Worm (Caenorhabditis elegans) whole organism, L1 larva: ENCODE measurements around the gene acbp-6.

Source experiments
- C04F5.9 ChIP-seq: sonication (generic microtip); optimal IDR thresholded peaks from 2 replicates; lab custom pipeline; 2016; ENCODE audit warnings: missing genetic modification characterization, missing compliant biosample characterization
- Y116A8C.19 ChIP-seq: sonication (generic microtip); optimal IDR thresholded peaks from 2 replicates; lab custom pipeline; 2016; ENCODE audit warnings: missing compliant biosample characterization, missing genetic modification characterization, borderline replicate concordance
- blmp-1 ChIP-seq: fragments of 150-350 bp; optimal IDR thresholded peaks from 2 replicates; lab custom pipeline; 2014; ENCODE audit warnings: missing biosample characterization, missing genetic modification characterization
- ceh-82 ChIP-seq, 3 experiments: fragments of 150-350 bp in 1 of 3; sonication (generic microtip) in 2 of 3; optimal IDR thresholded peaks; 2 replicates each; lab custom pipeline; 2014 to 2017; ENCODE audit warnings: missing biosample characterization in 3 of 3, missing genetic modification characterization in 3 of 3
- ceh-88 ChIP-seq: fragments of 200-800 bp; sonication (Bioruptor generic); IDR thresholded peaks from 2 replicates; pipeline ENCODE4 v1.3.6; 2022; ENCODE audit warnings: missing genetic modification characterization, missing compliant biosample characterization
- ceh-90 ChIP-seq: sonication (generic microtip); optimal IDR thresholded peaks from 2 replicates; lab custom pipeline; 2016; ENCODE audit warnings: missing genetic modification characterization, missing compliant biosample characterization
- dsc-1 ChIP-seq: sonication (generic microtip); optimal IDR thresholded peaks from 2 replicates; lab custom pipeline; 2016; ENCODE audit warnings: mild to moderate bottlenecking, missing genetic modification characterization, missing compliant biosample characterization
- efl-1 ChIP-seq, 4 experiments: fragments of 150-350 bp; optimal IDR thresholded peaks in 3 of 4; peaks in 1 of 4; 1 replicate in 1 of 4; 2 replicates in 3 of 4; lab custom pipeline; 2014; ENCODE audit warnings: missing biosample characterization in 2 of 4, missing genetic modification characterization in 2 of 4, missing genetic modification reagents in 2 of 4
- efl-3 ChIP-seq: fragments of 200-800 bp; sonication (Bioruptor generic); optimal IDR thresholded peaks from 2 replicates; lab custom pipeline; 2018; ENCODE audit warnings: mild to moderate bottlenecking, missing genetic modification characterization, missing compliant biosample characterization
- egl-27 ChIP-seq, 2 experiments: fragments of 150-350 bp in 1 of 2; sonication (generic microtip); optimal IDR thresholded peaks; 3 replicates each; lab custom pipeline; 2017 to 2018; ENCODE audit warnings: missing biosample characterization in 2 of 2, missing genetic modification characterization in 2 of 2, missing genetic modification reagents in 2 of 2
- elt-3 ChIP-seq, 6 experiments: fragments of 150-350 bp in 1 of 6; sonication (generic microtip); optimal IDR thresholded peaks; 2 replicates each; lab custom pipeline; 2017 to 2018; ENCODE audit warnings: missing biosample characterization in 6 of 6, missing genetic modification characterization in 6 of 6, inconsistent platforms in 1 of 6
- fkh-8 ChIP-seq: sonication (generic microtip); optimal IDR thresholded peaks from 2 replicates; lab custom pipeline; 2016; ENCODE audit warnings: mild to moderate bottlenecking, missing genetic modification characterization, missing compliant biosample characterization
- lin-13 ChIP-seq: fragments of 150-350 bp; optimal IDR thresholded peaks from 2 replicates; lab custom pipeline; 2014; ENCODE audit warnings: missing biosample characterization, missing genetic modification reagents, missing genetic modification characterization
- lin-15B ChIP-seq: fragments of 150-350 bp; sonication (generic microtip); optimal IDR thresholded peaks from 3 replicates; lab custom pipeline; 2014; ENCODE audit warnings: missing biosample characterization, missing genetic modification characterization
- lin-35 ChIP-seq, 2 experiments: fragments of 150-350 bp; optimal IDR thresholded peaks; 2 replicates each; lab custom pipeline; 2014; ENCODE audit warnings: missing biosample characterization in 2 of 2, missing genetic modification characterization in 2 of 2, missing genetic modification reagents in 2 of 2
- lin-39 ChIP-seq: fragments of 150-350 bp; optimal IDR thresholded peaks from 2 replicates; lab custom pipeline; 2014; ENCODE audit warnings: missing biosample characterization, missing genetic modification reagents, missing genetic modification characterization
- mab-9 ChIP-seq: fragments of 200-800 bp; sonication (Bioruptor generic); IDR thresholded peaks from 2 replicates; pipeline ENCODE4 v1.3.6; 2022; ENCODE audit warnings: missing genetic modification reagents, missing genetic modification characterization, missing compliant biosample characterization
- mep-1 ChIP-seq: fragments of 150-350 bp; optimal IDR thresholded peaks from 2 replicates; lab custom pipeline; 2014; ENCODE audit warnings: missing biosample characterization, missing genetic modification characterization
- nhr-12 ChIP-seq: sonication (generic microtip); optimal IDR thresholded peaks from 2 replicates; lab custom pipeline; 2017; ENCODE audit warnings: missing biosample characterization, missing genetic modification characterization
- nhr-19 ChIP-seq: fragments of 200-800 bp; sonication (Bioruptor generic); conservative IDR thresholded peaks from 2 replicates; pipeline ENCODE4 v1.3.6; 2022; ENCODE audit warnings: missing genetic modification characterization, missing compliant biosample characterization
- nhr-237 ChIP-seq: fragments of 150-350 bp; optimal IDR thresholded peaks from 2 replicates; lab custom pipeline; 2014; ENCODE audit warnings: missing biosample characterization, missing genetic modification characterization
- nhr-28 ChIP-seq: fragments of 150-350 bp; optimal IDR thresholded peaks from 2 replicates; lab custom pipeline; 2014; ENCODE audit warnings: missing biosample characterization, missing genetic modification characterization
- nhr-76 ChIP-seq: sonication (generic microtip); optimal IDR thresholded peaks from 2 replicates; lab custom pipeline; 2017; ENCODE audit warnings: missing biosample characterization, missing genetic modification characterization
- nhr-84 ChIP-seq: sonication (generic microtip); optimal IDR thresholded peaks from 2 replicates; lab custom pipeline; 2017; ENCODE audit warnings: missing biosample characterization, missing genetic modification characterization
- nhr-85 ChIP-seq: sonication (generic microtip); peaks from one replicate; lab custom pipeline; 2016; ENCODE audit warnings: missing genetic modification characterization, inconsistent platforms, missing compliant biosample characterization
- pag-3 ChIP-seq: sonication (generic microtip); optimal IDR thresholded peaks from 2 replicates; lab custom pipeline; 2017; ENCODE audit warnings: missing genetic modification characterization, mild to moderate bottlenecking, missing compliant biosample characterization, antibody characterized with exemption, borderline replicate concordance; ENCODE audit not compliant: insufficient read depth
- snpc-4 ChIP-seq: fragments of 150-350 bp; optimal IDR thresholded peaks from 2 replicates; lab custom pipeline; 2014; ENCODE audit warnings: missing biosample characterization, missing genetic modification characterization
- tbx-2 ChIP-seq: sonication (generic microtip); optimal IDR thresholded peaks from 2 replicates; lab custom pipeline; 2016; ENCODE audit warnings: missing genetic modification characterization, missing compliant biosample characterization
- unc-130 ChIP-seq: fragments of 150-350 bp; optimal IDR thresholded peaks from 2 replicates; lab custom pipeline; 2017; ENCODE audit warnings: missing biosample characterization, missing genetic modification characterization, inconsistent platforms
- unc-62 ChIP-seq: fragments of 150-350 bp; optimal IDR thresholded peaks from 2 replicates; lab custom pipeline; 2014; ENCODE audit warnings: missing biosample characterization, missing genetic modification reagents, missing genetic modification characterization
- unc-98 ChIP-seq: fragments of 200-800 bp; sonication (Bioruptor generic); IDR thresholded peaks from 2 replicates; pipeline ENCODE4 v1.3.6; 2022; ENCODE audit warnings: missing genetic modification characterization, missing compliant biosample characterization
- zag-1 ChIP-seq: fragments of 150-350 bp; optimal IDR thresholded peaks from 2 replicates; lab custom pipeline; 2014; ENCODE audit warnings: missing biosample characterization, missing genetic modification characterization
- zip-4 ChIP-seq: fragments of 200-800 bp; sonication (Bioruptor generic); optimal IDR thresholded peaks from 2 replicates; lab custom pipeline; 2018; ENCODE audit warnings: mild to moderate bottlenecking, missing genetic modification characterization, moderate library complexity, missing compliant biosample characterization
- ztf-11 ChIP-seq, 2 experiments: sonication (generic microtip); optimal IDR thresholded peaks; 2 replicates each; lab custom pipeline; 2016 to 2017; ENCODE audit warnings: missing genetic modification characterization in 2 of 2, missing biosample characterization in 1 of 2, missing compliant biosample characterization in 1 of 2
- ztf-4 ChIP-seq: fragments of 150-350 bp; optimal IDR thresholded peaks from 2 replicates; lab custom pipeline; 2014; ENCODE audit warnings: missing biosample characterization, missing genetic modification characterization

Gene acbp-6

ce11 chrII:11954208-11954607 is 19.3 kb downstream of the acbp-6 start, which contains the start of gene W03C9.6:
Gene W03C9.6, plus strand, starts transcription at chrII:11954508.
- TF ChIP-seq dsc-1 (tag; lab: Kevin White, UChicago) = no peak
- TF ChIP-seq mab-9 = no peak
- no peak for TF ChIP-seq tbx-2 (tag; lab: Kevin White, UChicago)
- no peak for TF ChIP-seq efl-3 (GFP tag; lab: Kevin White, UChicago)
- no peak for TF ChIP-seq fkh-8 (tag; lab: Kevin White, UChicago)
- no peak for TF ChIP-seq Y116A8C.19 (tag; lab: Kevin White, UChicago)
- TF ChIP-seq snpc-4 = no peak
- no peak for TF ChIP-seq ceh-82 (tag; optimal IDR thresholded peaks at IDR 0.05; lab: Kevin White, UChicago)
- no peak for TF ChIP-seq nhr-28 (tag; lab: Kevin White, UChicago)
- TF ChIP-seq zip-4 (GFP tag; lab: Kevin White, UChicago) = no peak
- TF ChIP-seq C04F5.9 = no peak
- no peak for TF ChIP-seq mep-1 (tag; lab: Kevin White, UChicago)
- TF ChIP-seq unc-98 = no peak
- no peak for TF ChIP-seq lin-39 (tag; lab: Kevin White, UChicago)
- TF ChIP-seq nhr-12 (tag; lab: Kevin White, UChicago) = no peak
- TF ChIP-seq nhr-84 (tag; lab: Kevin White, UChicago) = no peak
- TF ChIP-seq lin-13 (GFP tag; lab: Kevin White, UChicago) = no peak
- TF ChIP-seq pag-3 (tag; lab: Kevin White, UChicago) = no peak

- peak in 1 of 6 experiments; percentile 6 for TF ChIP-seq elt-3 (tag; optimal IDR thresholded peaks at IDR 0.05; lab: Kevin White, UChicago)
- peak; percentile 90 for TF ChIP-seq blmp-1 (tag; lab: Kevin White, UChicago)
- no peak for TF ChIP-seq nhr-85
- TF ChIP-seq efl-1 (optimal IDR thresholded peaks at IDR 0.05; lab: Kevin White, UChicago) = no peak
- peak in 1 of 2 experiments; percentile 78 for TF ChIP-seq efl-1 (GFP tag; optimal IDR thresholded peaks at IDR 0.05 in 1 of 2; lab: Kevin White, UChicago)
- peak; percentile 5 for TF ChIP-seq pag-3 (tag; lab: Kevin White, UChicago)
Observed at ce11 chrII:11952963-11953362, 20.6 kb downstream of the acbp-6 start.

ce11 chrII:11948459-11948858 is 25.1 kb downstream of the acbp-6 start, which contains the start of gene W03C9.8:
Gene W03C9.8, plus strand, starts transcription at chrII:11948759.
- TF ChIP-seq mep-1 (tag; lab: Kevin White, UChicago) (no peak), nhr-19 (GFP tag; lab: Robert Waterston, UW) (no peak), nhr-84 (tag; lab: Kevin White, UChicago) (no peak), efl-1 (optimal IDR thresholded peaks at IDR 0.05; lab: Kevin White, UChicago) (no peak), efl-1 (GFP tag; optimal IDR thresholded peaks at IDR 0.05 in 1 of 2; lab: Kevin White, UChicago) (no peak), ceh-90 (tag; lab: Kevin White, UChicago) (no peak), egl-27 (tag; optimal IDR thresholded peaks at IDR 0.05; lab: Kevin White, UChicago) (no peak), unc-130 (tag; lab: Kevin White, UChicago) (no peak), C04F5.9 (no peak), ztf-11 (tag; optimal IDR thresholded peaks at IDR 0.05; lab: Kevin White, UChicago) (no peak), ztf-4 (tag; lab: Kevin White, UChicago) (no peak), lin-35 (GFP tag; optimal IDR thresholded peaks at IDR 0.05; lab: Kevin White, UChicago) (no peak), ceh-88 (GFP tag; lab: Robert Waterston, UW) (no peak), nhr-76 (no peak), unc-62 (GFP tag; lab: Kevin White, UChicago) (no peak)

ce11 chrII:11936393-11936792 is 37.1 kb downstream of the acbp-6 start:
- TF ChIP-seq efl-1 (optimal IDR thresholded peaks at IDR 0.05; lab: Kevin White, UChicago) = no peak
- peak in 1 of 2 experiments; percentile 66 for TF ChIP-seq efl-1 (GFP tag; optimal IDR thresholded peaks at IDR 0.05 in 1 of 2; lab: Kevin White, UChicago)
- TF ChIP-seq lin-15B (tag; lab: Kevin White, UChicago) = no peak
- TF ChIP-seq, all 84 proteins: peak for 1

ce11 chrII:11935266-11935665 is 38.3 kb downstream of the acbp-6 start, which contains the start of gene lin-29:
Gene lin-29, minus strand, starts transcription at chrII:11935343.
- TF ChIP-seq blmp-1 (tag; lab: Kevin White, UChicago) (peak; percentile 73), nhr-237 (tag; lab: Kevin White, UChicago) (no peak), zag-1 (no peak), nhr-12 (tag; lab: Kevin White, UChicago) (no peak)
